Fruit fly (Drosophila melanogaster) whole organism, prepupa: ENCODE results near the gene FucTB.

Source experiments
- CG16779 ChIP-seq: fragments of 200-800 bp; sonication (Bioruptor generic); optimal IDR thresholded peaks from 3 replicates; lab custom pipeline; 2017; ENCODE audit warnings: missing biosample characterization, mild to moderate bottlenecking, missing genetic modification characterization
- cyc ChIP-seq: fragments of 200-800 bp; sonication (Bioruptor generic); optimal IDR thresholded peaks from 3 replicates; lab custom pipeline; 2016; ENCODE audit warnings: missing biosample characterization, missing genetic modification characterization
- topi ChIP-seq: fragments of 200-800 bp; sonication (Bioruptor generic); optimal IDR thresholded peaks from 3 replicates; lab custom pipeline; 2016; ENCODE audit warnings: missing biosample characterization, missing genetic modification characterization

dm6 chr2L:9440640-9441039 lies 9.8 kb upstream of the FucTB start, which contains the start of gene CG33723:
- no peak for TF ChIP-seq topi
- TF ChIP-seq cyc: no peak
- no peak for TF ChIP-seq CG16779
